Fruit fly (Drosophila melanogaster): ENCODE results near the gene CG42526.
A peak's percentile ranks its signal among the peaks of the same experiment; 100 is the strongest.

CG42526 gene

dm6 chr3L:9432810-9433587, 2.2 kb downstream of the CG42526 start (continued):
- TF ChIP-seq nom (GFP tag; optimal IDR thresholded peaks at IDR 0.05) (no peak), sna (GFP tag; IDR thresholded peaks at IDR 0.05; ENCODE audit: partially characterized antibody) (no peak), chinmo (GFP tag; IDR thresholded peaks at IDR 0.05; ENCODE audit: partially characterized antibody) (0 out of 4 replicates have a peak, but pooled peaks have one; percentile 43), NC2α (GFP tag; optimal IDR thresholded peaks at IDR 0.05) (no peak), CG12769 (tag; optimal IDR thresholded peaks at IDR 0.05) (peak; percentile 98), h (optimal IDR thresholded peaks at IDR 0.05) (no peak), Sox102F (GFP tag; optimal IDR thresholded peaks at IDR 0.05) (no peak), Fer2 (tag; optimal IDR thresholded peaks at IDR 0.05) (no peak), rib (GFP tag; IDR thresholded peaks at IDR 0.05) (peak; percentile 48; the same call in 1 of the 2 replicates), Hr39 (optimal IDR thresholded peaks at IDR 0.05) (peak; percentile 65), B-H2 (GFP tag; optimal IDR thresholded peaks at IDR 0.05) (no peak), oc (tag; optimal IDR thresholded peaks at IDR 0.05) (no peak), ash1 (GFP tag; optimal IDR thresholded peaks at IDR 0.05) (no peak), Hand (GFP tag; optimal IDR thresholded peaks at IDR 0.05) (no peak), Drgx (GFP tag; IDR thresholded peaks at IDR 0.05) (no peak), sd (tag; optimal IDR thresholded peaks at IDR 0.05) (peak; percentile 82), ERR (GFP tag; optimal IDR thresholded peaks at IDR 0.05) (no peak), Hr3 (GFP tag; optimal IDR thresholded peaks at IDR 0.05) (no peak), CG11456 (GFP tag; IDR thresholded peaks at IDR 0.05) (peak; percentile 47; the same call in 1 of the 3 replicates), onecut (GFP tag; IDR thresholded peaks at IDR 0.05) (no peak), chm (GFP tag; IDR thresholded peaks at IDR 0.05) (no peak), phol (tag; optimal IDR thresholded peaks at IDR 0.05) (no peak), CG9932 (GFP tag; IDR thresholded peaks at IDR 0.05) (0 out of 2 replicates have a peak, but pooled peaks have one; percentile 7), cas (GFP tag; IDR thresholded peaks at IDR 0.05) (no peak), Med (GFP tag) (peak; percentile 71), grn (GFP tag; optimal IDR thresholded peaks at IDR 0.05) (peak; percentile 72), CG10274 (GFP tag; optimal IDR thresholded peaks at IDR 0.05) (no peak), sima (GFP tag; optimal IDR thresholded peaks at IDR 0.05) (no peak), Dbx (GFP tag; IDR thresholded peaks at IDR 0.05) (no peak), Nf-YC (tag; optimal IDR thresholded peaks at IDR 0.05) (no peak), sisA (GFP tag; IDR thresholded peaks at IDR 0.05) (no peak), dati (GFP tag; IDR thresholded peaks at IDR 0.05) (no peak), Dip2 (GFP tag; IDR thresholded peaks at IDR 0.05) (no peak), Dref (GFP tag; IDR thresholded peaks at IDR 0.05) (no peak), CG2120 (GFP tag; optimal IDR thresholded peaks at IDR 0.05) (no peak), CG6689 (GFP tag; IDR thresholded peaks at IDR 0.05) (no peak), pita (GFP tag; optimal IDR thresholded peaks at IDR 0.05) (no peak), CG2889 (GFP tag; IDR thresholded peaks at IDR 0.05) (no peak), ap (GFP tag; IDR thresholded peaks at IDR 0.05) (no peak), CG10431 (GFP tag; optimal IDR thresholded peaks at IDR 0.05) (no peak), BtbVII (GFP tag; optimal IDR thresholded peaks at IDR 0.05) (no peak), CG7839 (tag; optimal IDR thresholded peaks at IDR 0.05) (no peak), CG12104 (GFP tag; optimal IDR thresholded peaks at IDR 0.05) (no peak)
